Worm (Caenorhabditis elegans) whole organism, L4/young adult: ENCODE data around the gene gen-1.
A peak's percentile ranks its signal among the peaks of the same experiment; 100 is the strongest.

Experiments used
- W03F9.2 ChIP-seq: fragments of 150-350 bp; optimal IDR thresholded peaks from 2 replicates; lab custom pipeline; 2014; ENCODE audit warnings: missing biosample characterization, missing genetic modification characterization
- dao-5 ChIP-seq: sonication (generic microtip); optimal IDR thresholded peaks from 2 replicates; lab custom pipeline; 2016; ENCODE audit warnings: missing genotype, missing genetic modification characterization, moderate library complexity, missing compliant biosample characterization
- him-1 ChIP-seq: sonication (generic microtip); optimal IDR thresholded peaks from 2 replicates; lab custom pipeline; 2016; ENCODE audit warnings: missing genotype, missing genetic modification reagents, missing genetic modification characterization, missing compliant biosample characterization

The gen-1 gene

ce11 chrIII:6248064-6248687 lies at the start of gene gen-1, which contains the start of gene stt-3:
TSS of gene gen-1 (minus strand) at chrIII:6248158.
TSS of gene stt-3 (plus strand) at chrIII:6248637.
- no peak for TF ChIP-seq W03F9.2 (tag; lab: Kevin White, UChicago)
- TF ChIP-seq him-1 = no peak
- TF ChIP-seq dao-5 (tag; lab: Kevin White, UChicago) = no peak

ce11 chrIII:6297599-6297998 lies 49.6 kb upstream of the gen-1 start:
- TF ChIP-seq W03F9.2 (tag; lab: Kevin White, UChicago) = no peak

- TF ChIP-seq W03F9.2 (tag; lab: Kevin White, UChicago) = no peak
- TF ChIP-seq dao-5 (tag; lab: Kevin White, UChicago) = no peak
Measured at ce11 chrIII:6295972-6296700, 48.2 kb upstream of the gen-1 start, which contains the start of gene F47D12.7. TSS of gene F47D12.7 (minus strand) at chrIII:6296022.

ce11 chrIII:6290469-6291182 lies 42.7 kb upstream of the gen-1 start:
- no peak for TF ChIP-seq W03F9.2 (tag; lab: Kevin White, UChicago)
- no peak for TF ChIP-seq him-1
- no peak for TF ChIP-seq dao-5 (tag; lab: Kevin White, UChicago)

- no peak for TF ChIP-seq him-1
Measured at ce11 chrIII:6289366-6289765, 41.4 kb upstream of the gen-1 start.

ce11 chrIII:6287195-6287594 lies 39.2 kb upstream of the gen-1 start, which contains the start of gene F47D12.6:
TSS of gene F47D12.6 (minus strand) at chrIII:6287295.
- TF ChIP-seq dao-5 (tag; lab: Kevin White, UChicago) (no peak), him-1 (no peak), W03F9.2 (tag; lab: Kevin White, UChicago) (no peak)

ce11 chrIII:6285890-6286289 lies 37.9 kb upstream of the gen-1 start, which contains the start of gene gadr-3:
TSS of gene gadr-3 (minus strand) at chrIII:6285990.
- no peak for TF ChIP-seq dao-5 (tag; lab: Kevin White, UChicago)
- TF ChIP-seq W03F9.2 (tag; lab: Kevin White, UChicago) = no peak
- TF ChIP-seq him-1 = no peak

ce11 chrIII:6283024-6283423 lies 35.1 kb upstream of the gen-1 start:
- no peak for TF ChIP-seq him-1
- TF ChIP-seq W03F9.2 (tag; lab: Kevin White, UChicago) = no peak
- TF ChIP-seq dao-5 (tag; lab: Kevin White, UChicago) = no peak

- TF ChIP-seq dao-5 (tag; lab: Kevin White, UChicago) (peak; percentile 23), W03F9.2 (tag; lab: Kevin White, UChicago) (peak; percentile 69), him-1 (peak; percentile 46)
Measured at ce11 chrIII:6280070-6280596, 32.2 kb upstream of the gen-1 start, which contains the start of gene hmg-1.2. TSS of gene hmg-1.2 (plus strand) at chrIII:6280380.

ce11 chrIII:6279453-6279852 lies 31.5 kb upstream of the gen-1 start:
- TF ChIP-seq W03F9.2 (tag; lab: Kevin White, UChicago) (no peak), dao-5 (tag; lab: Kevin White, UChicago) (no peak), him-1 (no peak)

- peak; percentile 80 for TF ChIP-seq W03F9.2 (tag; lab: Kevin White, UChicago)
- TF ChIP-seq dao-5 (tag; lab: Kevin White, UChicago) = no peak
Measured at ce11 chrIII:6278301-6278827, 30.4 kb upstream of the gen-1 start, which contains the start of gene C18F10.7. TSS of gene C18F10.7 (minus strand) at chrIII:6278351.

- no peak for TF ChIP-seq him-1
- TF ChIP-seq W03F9.2 (tag; lab: Kevin White, UChicago) = no peak
- TF ChIP-seq dao-5 (tag; lab: Kevin White, UChicago) = no peak
Measured at ce11 chrIII:6272868-6273267, 24.9 kb upstream of the gen-1 start, which contains the start of gene C18F10.2. TSS of gene C18F10.2 (plus strand) at chrIII:6273168.

- TF ChIP-seq W03F9.2 (tag; lab: Kevin White, UChicago) = no peak
- no peak for TF ChIP-seq him-1
- TF ChIP-seq dao-5 (tag; lab: Kevin White, UChicago) = no peak
Measured at ce11 chrIII:6270277-6270676, 22.3 kb upstream of the gen-1 start, which contains the start of gene srg-3. TSS of gene srg-3 (minus strand) at chrIII:6270377.
